Worm (Caenorhabditis elegans) whole organism, L4/young adult: ENCODE results near the gene egl-17.

ENCODE experiments used
- W03F9.2 ChIP-seq: fragments of 150-350 bp; optimal IDR thresholded peaks from 2 replicates; lab custom pipeline; 2014; ENCODE audit warnings: missing biosample characterization, missing genetic modification characterization
- him-1 ChIP-seq: sonication (generic microtip); optimal IDR thresholded peaks from 2 replicates; lab custom pipeline; 2016; ENCODE audit warnings: missing genotype, missing genetic modification reagents, missing genetic modification characterization, missing compliant biosample characterization

DNA sequence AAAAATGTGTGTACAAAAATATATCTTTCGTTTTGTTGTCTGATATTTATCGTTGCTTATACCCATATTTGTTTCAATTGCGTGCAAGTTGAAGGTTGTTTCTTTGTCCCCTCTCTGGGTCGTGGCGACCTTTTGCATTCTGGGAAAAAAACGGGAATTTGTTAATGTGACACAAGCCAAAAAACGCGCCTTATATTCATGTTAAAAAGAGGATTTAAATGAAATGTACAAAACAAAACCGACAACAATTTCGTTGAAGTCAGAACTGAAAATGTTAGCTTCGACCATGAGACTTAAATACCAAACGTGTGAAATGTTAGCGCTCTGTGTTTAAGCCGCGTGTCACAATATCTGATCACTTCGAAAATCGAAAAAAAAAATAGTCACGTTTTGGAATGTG is 35.0 kb downstream of the egl-17 start:
- no peak for TF ChIP-seq W03F9.2 (tag; lab: Kevin White, UChicago)
- no peak for TF ChIP-seq him-1
